Worm (Caenorhabditis elegans): Measurements from ENCODE around the gene osm-8.

The osm-8 gene

DNA sequence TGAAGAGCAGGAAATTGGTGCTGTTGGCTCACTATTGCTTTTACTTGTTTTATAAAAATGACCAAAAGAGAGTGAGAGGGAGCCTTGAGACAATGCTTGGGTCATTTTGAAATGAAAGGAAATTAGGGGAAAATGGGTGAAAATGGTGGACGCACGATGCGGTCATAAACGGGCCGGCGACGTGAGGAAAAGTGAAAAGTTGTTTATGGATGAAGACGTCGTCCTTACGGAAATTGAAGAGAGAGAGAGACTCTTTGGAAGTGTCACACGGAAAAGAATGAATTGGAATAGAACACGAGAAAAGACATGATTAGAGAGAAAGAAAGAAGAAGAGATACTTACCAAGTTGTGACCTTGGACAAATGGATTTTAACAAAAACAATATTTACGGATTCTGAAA lies 16.3 kb upstream of the osm-8 start:
- TF ChIP-seq elt-2 (tag; optimal IDR thresholded peaks at IDR 0.05) (no peak), lim-6 (tag; optimal IDR thresholded peaks at IDR 0.05) (no peak), unc-42 (tag; optimal IDR thresholded peaks at IDR 0.05) (peak; percentile 14), rnt-1 (tag; optimal IDR thresholded peaks at IDR 0.05) (no peak), tbx-7 (tag; optimal IDR thresholded peaks at IDR 0.05) (no peak), eyg-1 (tag; optimal IDR thresholded peaks at IDR 0.05) (no peak), ceh-18 (tag; optimal IDR thresholded peaks at IDR 0.05) (no peak), ceh-14 (tag; optimal IDR thresholded peaks at IDR 0.05) (no peak), nfya-1 (tag; optimal IDR thresholded peaks at IDR 0.05) (no peak), zip-5 (tag; optimal IDR thresholded peaks at IDR 0.05) (no peak), fax-1 (tag; optimal IDR thresholded peaks at IDR 0.05) (no peak), fkh-10 (GFP tag; optimal IDR thresholded peaks at IDR 0.05) (no peak), ref-2 (tag; optimal IDR thresholded peaks at IDR 0.05) (peak; percentile 5), ceh-24 (tag; optimal IDR thresholded peaks at IDR 0.05) (no peak), pros-1 (tag; optimal IDR thresholded peaks at IDR 0.05) (no peak), pha-4 (tag; optimal IDR thresholded peaks at IDR 0.05) (no peak), ceh-31 (tag; optimal IDR thresholded peaks at IDR 0.05) (peak; percentile 32), hlh-15 (tag; optimal IDR thresholded peaks at IDR 0.05) (no peak)

DNA sequence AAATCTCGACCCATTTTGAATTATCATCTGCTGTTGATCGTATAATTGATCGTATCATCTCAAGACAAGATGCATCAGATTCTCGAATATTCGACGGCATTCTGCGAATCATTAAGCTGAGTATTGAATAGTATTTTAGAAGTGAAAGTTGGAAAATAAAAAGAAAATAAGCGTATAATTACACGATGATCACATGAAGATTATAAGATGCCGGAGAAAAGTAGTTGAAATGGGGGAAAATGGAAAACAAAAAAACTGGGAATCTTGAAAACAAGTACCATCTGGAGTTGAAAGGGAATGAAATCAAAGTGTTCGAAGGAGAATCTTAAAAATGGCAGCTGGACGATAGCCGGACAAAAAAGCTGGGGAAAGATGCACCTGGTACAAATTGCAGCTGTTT lies 15.2 kb upstream of the osm-8 start, which contains the start of gene R07G3.8:
Gene R07G3.8 (minus strand): TSS at position 101 of the 400 bp plus-strand sequence.
- TF ChIP-seq ceh-22 (tag; optimal IDR thresholded peaks at IDR 0.05) = no peak
- TF ChIP-seq pat-9 (tag; optimal IDR thresholded peaks at IDR 0.05) = no peak
- no peak for TF ChIP-seq lim-6 (tag; optimal IDR thresholded peaks at IDR 0.05)
- no peak for TF ChIP-seq ceh-18 (tag; optimal IDR thresholded peaks at IDR 0.05)
- no peak for TF ChIP-seq sdc-2 (tag; optimal IDR thresholded peaks at IDR 0.05)
- no peak for TF ChIP-seq elt-2 (tag; optimal IDR thresholded peaks at IDR 0.05)
- TF ChIP-seq pag-3 (tag; optimal IDR thresholded peaks at IDR 0.05; ENCODE audit: borderline replicate concordance) = no peak
- no peak for TF ChIP-seq elt-4 (tag; optimal IDR thresholded peaks at IDR 0.05)
- TF ChIP-seq ceh-30 (tag; optimal IDR thresholded peaks at IDR 0.05) = no peak
- no peak for TF ChIP-seq ets-4 (tag; optimal IDR thresholded peaks at IDR 0.05)
- TF ChIP-seq unc-55 (GFP tag; optimal IDR thresholded peaks at IDR 0.05) = no peak
- no peak for TF ChIP-seq ceh-9 (tag; optimal IDR thresholded peaks at IDR 0.05)
- TF ChIP-seq tbx-2 (tag; optimal IDR thresholded peaks at IDR 0.05) = no peak
- no peak for TF ChIP-seq zip-5 (tag; optimal IDR thresholded peaks at IDR 0.05)

DNA sequence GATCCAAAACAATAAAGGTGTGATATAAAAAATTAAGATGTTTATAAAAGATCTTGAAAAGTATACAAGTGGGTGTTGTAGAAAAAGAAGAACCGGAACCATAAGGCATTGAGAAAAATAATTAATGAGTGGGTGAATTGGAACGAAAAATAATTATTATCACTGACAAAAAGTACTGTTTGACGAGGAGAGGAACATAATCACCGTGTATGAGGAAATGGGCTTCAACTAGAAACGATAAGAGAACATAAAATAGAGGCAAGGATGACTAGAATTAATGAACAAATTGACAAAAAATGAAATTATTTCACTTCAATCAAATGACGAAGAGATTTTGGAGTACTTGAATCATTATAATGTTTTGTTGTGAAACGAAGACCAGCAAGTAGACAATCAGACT lies 13.0 kb upstream of the osm-8 start:
- TF ChIP-seq hlh-13 (GFP tag; optimal IDR thresholded peaks at IDR 0.05) = no peak
- TF ChIP-seq ceh-9 (tag; optimal IDR thresholded peaks at IDR 0.05) = no peak
- no peak for TF ChIP-seq pax-1 (tag; optimal IDR thresholded peaks at IDR 0.05)
- TF ChIP-seq ahr-1 (tag; optimal IDR thresholded peaks at IDR 0.05) = no peak

DNA sequence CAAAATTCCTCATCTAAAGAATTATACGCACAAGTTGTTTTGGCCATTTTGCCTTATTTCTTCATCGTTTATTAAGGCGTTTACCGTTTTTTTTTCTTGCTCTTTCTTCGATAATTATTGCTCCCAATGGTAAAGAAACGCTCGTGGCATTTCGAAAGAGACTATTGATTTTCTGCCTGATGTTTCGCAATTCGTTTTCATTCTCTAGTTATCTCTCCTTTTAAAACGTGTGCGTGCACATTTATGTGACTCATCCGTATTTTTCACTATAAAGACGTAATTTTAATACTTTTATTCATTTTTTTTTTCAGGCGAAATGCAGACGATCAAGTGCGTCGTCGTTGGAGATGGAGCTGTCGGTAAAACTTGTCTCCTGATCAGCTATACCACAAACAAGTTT lies 10.9 kb upstream of the osm-8 start, which contains the start of gene cdc-42:
Gene cdc-42 (plus strand): TSS at position 312 of the 400 bp plus-strand sequence.
- TF ChIP-seq ahr-1 (tag; optimal IDR thresholded peaks at IDR 0.05) = no peak
- no peak for TF ChIP-seq pax-1 (tag; optimal IDR thresholded peaks at IDR 0.05)
- no peak for TF ChIP-seq hlh-6 (tag; optimal IDR thresholded peaks at IDR 0.05)
- no peak for TF ChIP-seq pha-4 (tag; optimal IDR thresholded peaks at IDR 0.05)
- TF ChIP-seq ref-2 (tag; optimal IDR thresholded peaks at IDR 0.05) = no peak
- TF ChIP-seq elt-4 (tag; optimal IDR thresholded peaks at IDR 0.05) = no peak
- no peak for TF ChIP-seq ceh-34 (tag; optimal IDR thresholded peaks at IDR 0.05)
- TF ChIP-seq unc-86 (tag; optimal IDR thresholded peaks at IDR 0.05) = no peak
- TF ChIP-seq eyg-1 (tag; optimal IDR thresholded peaks at IDR 0.05) = no peak
- no peak for TF ChIP-seq ceh-22 (tag; optimal IDR thresholded peaks at IDR 0.05)

DNA sequence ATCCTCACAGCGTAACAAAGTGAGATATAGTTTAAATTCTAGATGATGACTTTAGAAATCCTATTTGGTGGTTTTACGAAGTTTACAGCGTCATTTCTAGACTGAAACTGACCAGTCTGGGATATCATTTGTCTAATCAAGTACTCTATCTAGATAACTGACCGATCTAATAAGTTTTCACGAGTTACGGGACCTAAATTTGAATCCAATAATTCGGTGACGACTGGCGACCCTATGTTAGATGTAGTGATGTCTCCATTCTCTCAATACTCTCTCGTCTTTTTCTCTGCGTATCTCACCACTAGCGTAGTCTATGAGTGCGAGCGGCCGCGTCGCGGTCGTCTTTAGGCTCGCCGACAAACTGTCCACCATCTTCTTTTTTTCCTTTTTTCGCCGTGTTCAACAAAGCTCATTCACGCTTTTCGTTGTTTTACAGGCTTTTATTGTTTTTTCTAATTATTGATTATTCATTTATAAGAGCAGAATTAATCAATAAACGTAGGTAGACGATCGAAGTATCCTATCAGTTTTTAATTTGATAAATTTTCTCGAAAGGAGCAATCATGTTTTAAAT lies 10.2 kb upstream of the osm-8 start:
- TF ChIP-seq sdc-2 (tag; optimal IDR thresholded peaks at IDR 0.05) (no peak), nfya-1 (tag; optimal IDR thresholded peaks at IDR 0.05) (peak; percentile 5), gmeb-2 (tag; optimal IDR thresholded peaks at IDR 0.05) (no peak), lin-11 (tag; optimal IDR thresholded peaks at IDR 0.05) (no peak), unc-3 (GFP tag; conservative IDR thresholded peaks at IDR 0.05) (no peak), unc-3 (tag; optimal IDR thresholded peaks at IDR 0.05) (no peak), T23F11.4 (GFP tag; optimal IDR thresholded peaks at IDR 0.05) (no peak), pqm-1 (tag; optimal IDR thresholded peaks at IDR 0.05) (no peak), ref-2 (tag; optimal IDR thresholded peaks at IDR 0.05) (peak; percentile 30), madf-2 (tag; optimal IDR thresholded peaks at IDR 0.05) (no peak), ceh-31 (tag; optimal IDR thresholded peaks at IDR 0.05) (peak; percentile 6), elt-4 (tag; optimal IDR thresholded peaks at IDR 0.05) (no peak), nhr-232 (tag; optimal IDR thresholded peaks at IDR 0.05) (no peak), elt-2 (tag; optimal IDR thresholded peaks at IDR 0.05) (no peak), ceh-18 (tag; optimal IDR thresholded peaks at IDR 0.05) (no peak), fkh-10 (GFP tag; optimal IDR thresholded peaks at IDR 0.05) (no peak), ceh-6 (GFP tag; optimal IDR thresholded peaks at IDR 0.05) (no peak), ceh-45 (GFP tag; IDR thresholded peaks at IDR 0.05) (no peak), Y22D7AL.16 (tag; optimal IDR thresholded peaks at IDR 0.05) (no peak)

Measured in whole organism, late embryonic.